Fruit fly (Drosophila melanogaster) whole organism, embryonic: ENCODE data around the gene MICAL-like.
A peak's percentile ranks its signal among the peaks of the same experiment; 100 is the strongest.

ENCODE experiments used
- Asciz ChIP-seq: fragments of 200-800 bp; sonication (Bioruptor generic); optimal IDR thresholded peaks from 2 replicates; lab custom pipeline; 2017; ENCODE audit warnings: missing biosample characterization, mild to moderate bottlenecking, missing genetic modification characterization, missing genetic modification reagents
- CG10209 ChIP-seq: fragments of 200-800 bp; sonication (Bioruptor generic); optimal IDR thresholded peaks from 3 replicates; lab custom pipeline; 2017; ENCODE audit warnings: missing biosample characterization, mild to moderate bottlenecking, missing genetic modification characterization, missing genetic modification reagents
- CG1233 ChIP-seq: fragments of 200-800 bp; sonication (Bioruptor generic); optimal IDR thresholded peaks from 4 replicates; lab custom pipeline; 2018; ENCODE audit warnings: missing biosample characterization, mild to moderate bottlenecking, missing genetic modification characterization
- CG12391 ChIP-seq: fragments of 200-800 bp; sonication (Bioruptor generic); optimal IDR thresholded peaks from 3 replicates; lab custom pipeline; 2018; ENCODE audit warnings: missing biosample characterization, mild to moderate bottlenecking, missing genetic modification characterization, moderate library complexity
- CG12942 ChIP-seq: fragments of 200-800 bp; sonication (Bioruptor generic); optimal IDR thresholded peaks from 3 replicates; lab custom pipeline; 2016; ENCODE audit warnings: missing biosample characterization, missing genetic modification characterization
- CG14710 ChIP-seq: fragments of 200-800 bp; sonication (Bioruptor generic); optimal IDR thresholded peaks from 3 replicates; lab custom pipeline; 2019; ENCODE audit warnings: missing biosample characterization, mild to moderate bottlenecking, missing genetic modification characterization, moderate library complexity
- CG17361 ChIP-seq: fragments of 200-800 bp; sonication (Bioruptor generic); IDR thresholded peaks from 3 replicates; pipeline ENCODE4 v1.3.6; 2022; ENCODE audit warnings: missing biosample characterization, missing genetic modification characterization
- CG1792 ChIP-seq: fragments of 200-800 bp; sonication (Bioruptor generic); optimal IDR thresholded peaks from 2 replicates; lab custom pipeline; 2016; ENCODE audit warnings: missing biosample characterization, missing genetic modification characterization
- CG18011 ChIP-seq: fragments of 200-800 bp; sonication (Bioruptor generic); optimal IDR thresholded peaks from 2 replicates; lab custom pipeline; 2017; ENCODE audit warnings: missing biosample characterization, missing genetic modification characterization, mild to moderate bottlenecking, moderate library complexity, missing genotype
- CG1832 ChIP-seq: fragments of 200-800 bp; sonication (Bioruptor generic); optimal IDR thresholded peaks from 2 replicates; lab custom pipeline; 2017; ENCODE audit warnings: missing biosample characterization, mild to moderate bottlenecking, missing genetic modification characterization, inconsistent platforms
- CG18764 ChIP-seq: fragments of 200-800 bp; sonication (Bioruptor generic); optimal IDR thresholded peaks from 3 replicates; lab custom pipeline; 2016; ENCODE audit warnings: missing biosample characterization, missing genetic modification characterization
- CG2199 ChIP-seq: fragments of 200-800 bp; sonication (Bioruptor generic); IDR thresholded peaks from 3 replicates; pipeline ENCODE4 v1.3.6; 2022; ENCODE audit warnings: missing biosample characterization, missing genetic modification characterization
- CG3163 ChIP-seq: fragments of 200-800 bp; sonication (Bioruptor generic); optimal IDR thresholded peaks from 3 replicates; lab custom pipeline; 2016; ENCODE audit warnings: missing biosample characterization, missing genetic modification characterization
- CG3838 ChIP-seq: fragments of 200-800 bp; sonication (Bioruptor generic); optimal IDR thresholded peaks from 3 replicates; lab custom pipeline; 2016; ENCODE audit warnings: missing biosample characterization, missing genetic modification characterization
- CG43689 ChIP-seq: fragments of 200-800 bp; sonication (Bioruptor generic); IDR thresholded peaks from 2 replicates; pipeline ENCODE4 v1.3.6; 2022; ENCODE audit warnings: missing biosample characterization, missing genetic modification characterization
- CG4730 ChIP-seq: fragments of 200-800 bp; sonication (Bioruptor generic); IDR thresholded peaks from 2 replicates; pipeline ENCODE4 v1.3.6; 2022; ENCODE audit warnings: missing biosample characterization, missing genetic modification characterization
- CG7745 ChIP-seq: fragments of 200-800 bp; sonication (Bioruptor generic); optimal IDR thresholded peaks from 2 replicates; lab custom pipeline; 2018; ENCODE audit warnings: missing biosample characterization, mild to moderate bottlenecking, missing genetic modification characterization, moderate library complexity
- CG7786 ChIP-seq: fragments of 200-800 bp; sonication (Bioruptor generic); optimal IDR thresholded peaks from 2 replicates; lab custom pipeline; 2016; ENCODE audit warnings: missing biosample characterization, missing genetic modification characterization
- CG7928 ChIP-seq: fragments of 200-800 bp; sonication (Bioruptor generic); optimal IDR thresholded peaks from 2 replicates; lab custom pipeline; 2017; ENCODE audit warnings: missing biosample characterization, mild to moderate bottlenecking, missing genetic modification characterization
- CG9215 ChIP-seq: fragments of 200-800 bp; sonication (Bioruptor generic); IDR thresholded peaks from 2 replicates; pipeline ENCODE4 v1.3.6; 2022; ENCODE audit warnings: missing biosample characterization, missing genetic modification characterization
- CG9797 ChIP-seq: fragments of 200-800 bp; sonication (Bioruptor generic); optimal IDR thresholded peaks from 3 replicates; lab custom pipeline; 2018; ENCODE audit warnings: missing biosample characterization, mild to moderate bottlenecking, missing genetic modification characterization
- CTCF ChIP-seq: fragments of 200-800 bp; sonication (Bioruptor generic); optimal IDR thresholded peaks from 2 replicates; lab custom pipeline; 2017; ENCODE audit warnings: missing biosample characterization, mild to moderate bottlenecking, missing genetic modification characterization, moderate library complexity
- Gug ChIP-seq: fragments of 200-800 bp; sonication (Bioruptor generic); IDR thresholded peaks from 4 replicates; pipeline ENCODE4 v1.3.6; 2022; ENCODE audit warnings: missing biosample characterization, missing genetic modification characterization
- H2.0 ChIP-seq: fragments of 200-800 bp; sonication (Bioruptor generic); IDR thresholded peaks from 2 replicates; pipeline ENCODE4 v1.3.6; 2022; ENCODE audit warnings: missing biosample characterization, missing genetic modification characterization
- Hmx ChIP-seq: fragments of 200-800 bp; sonication (Bioruptor generic); optimal IDR thresholded peaks from 2 replicates; lab custom pipeline; 2016; ENCODE audit warnings: missing biosample characterization, missing genetic modification characterization
- Hr51 ChIP-seq, 2 experiments: fragments of 200-800 bp; sonication (Bioruptor generic); optimal IDR thresholded peaks; 2 replicates in 1 of 2; 3 replicates in 1 of 2; lab custom pipeline; 2016 to 2018; ENCODE audit warnings: missing biosample characterization in 2 of 2, missing genetic modification characterization in 2 of 2, mild to moderate bottlenecking in 1 of 2, moderate library complexity in 1 of 2
- Pdp1 ChIP-seq, 2 experiments: fragments of 200-800 bp; sonication (Bioruptor generic); optimal IDR thresholded peaks; 3 replicates each; lab custom pipeline; 2016; ENCODE audit warnings: missing biosample characterization in 2 of 2, missing genetic modification characterization in 2 of 2, mild to moderate bottlenecking in 1 of 2, moderate library complexity in 1 of 2
- Rx ChIP-seq: fragments of 200-800 bp; sonication (Bioruptor generic); IDR thresholded peaks from 2 replicates; pipeline ENCODE4 v1.3.6; 2022; ENCODE audit warnings: missing biosample characterization, missing genetic modification characterization
- Ssrp ChIP-seq: fragments of 200-800 bp; sonication (Bioruptor generic); optimal IDR thresholded peaks from 2 replicates; lab custom pipeline; 2018; ENCODE audit warnings: missing biosample characterization, mild to moderate bottlenecking, missing genetic modification characterization, moderate library complexity
- bcd ChIP-seq: fragments of 200-800 bp; sonication (Bioruptor generic); optimal IDR thresholded peaks from 2 replicates; lab custom pipeline; 2017; ENCODE audit warnings: missing biosample characterization, mild to moderate bottlenecking, missing genetic modification characterization
- br ChIP-seq: fragments of >200 bp; optimal IDR thresholded peaks from 2 replicates; lab custom pipeline; 2017
- cas ChIP-seq: fragments of 200-800 bp; sonication (Bioruptor generic); IDR thresholded peaks from 2 replicates; pipeline ENCODE4 v1.3.6; 2022; ENCODE audit warnings: missing biosample characterization, missing genetic modification characterization
- dati ChIP-seq: fragments of 200-800 bp; sonication (Bioruptor generic); IDR thresholded peaks from 2 replicates; pipeline ENCODE4 v1.3.6; 2022; ENCODE audit warnings: missing biosample characterization, missing genetic modification characterization
- ewg ChIP-seq: fragments of 200-800 bp; sonication (Bioruptor generic); optimal IDR thresholded peaks from 3 replicates; lab custom pipeline; 2017; ENCODE audit warnings: mild to moderate bottlenecking, missing biosample characterization, missing genetic modification reagents, missing genetic modification characterization
- fd3F ChIP-seq: fragments of 200-800 bp; sonication (Bioruptor generic); optimal IDR thresholded peaks from 2 replicates; lab custom pipeline; 2018; ENCODE audit warnings: missing biosample characterization, mild to moderate bottlenecking, missing genetic modification characterization, moderate library complexity
- gce ChIP-seq: fragments of 200-800 bp; sonication (Bioruptor generic); IDR thresholded peaks from 3 replicates; pipeline ENCODE4 v1.3.6; 2022; ENCODE audit warnings: missing biosample characterization, missing genetic modification characterization
- gem ChIP-seq: fragments of 200-800 bp; sonication (Bioruptor generic); optimal IDR thresholded peaks from 2 replicates; lab custom pipeline; 2019; ENCODE audit warnings: missing biosample characterization, mild to moderate bottlenecking, missing genetic modification characterization, moderate library complexity
- grn ChIP-seq: fragments of 200-800 bp; sonication (Bioruptor generic); optimal IDR thresholded peaks from 3 replicates; lab custom pipeline; 2017; ENCODE audit warnings: missing biosample characterization, missing genetic modification characterization
- jing ChIP-seq: fragments of 200-800 bp; sonication (Bioruptor generic); optimal IDR thresholded peaks from 2 replicates; lab custom pipeline; 2018; ENCODE audit warnings: missing biosample characterization, mild to moderate bottlenecking, missing genetic modification characterization
- klu ChIP-seq: fragments of 200-800 bp; sonication (Bioruptor generic); IDR thresholded peaks from 2 replicates; pipeline ENCODE4 v1.3.6; 2022; ENCODE audit warnings: missing biosample characterization, missing genetic modification characterization
- maf-S ChIP-seq: fragments of 200-800 bp; sonication (Bioruptor generic); optimal IDR thresholded peaks from 2 replicates; lab custom pipeline; 2016; ENCODE audit warnings: missing biosample characterization, missing genetic modification characterization
- mirr ChIP-seq: fragments of 200-800 bp; sonication (Bioruptor generic); optimal IDR thresholded peaks from 3 replicates; lab custom pipeline; 2018; ENCODE audit warnings: missing biosample characterization, mild to moderate bottlenecking, missing genetic modification characterization
- nau ChIP-seq: fragments of 200-800 bp; sonication (Bioruptor generic); optimal IDR thresholded peaks from 3 replicates; lab custom pipeline; 2017; ENCODE audit warnings: missing biosample characterization, mild to moderate bottlenecking, missing genetic modification characterization, missing genetic modification reagents
- nerfin-1 ChIP-seq: fragments of 200-800 bp; sonication (Bioruptor generic); optimal IDR thresholded peaks from 3 replicates; lab custom pipeline; 2019; ENCODE audit warnings: missing biosample characterization, mild to moderate bottlenecking, missing genetic modification characterization, moderate library complexity
- nerfin-2 ChIP-seq: fragments of 200-800 bp; sonication (Bioruptor generic); IDR thresholded peaks from 2 replicates; pipeline ENCODE4 v1.3.6; 2022; ENCODE audit warnings: missing biosample characterization, missing genetic modification characterization; ENCODE audit not compliant: partially characterized antibody
- pb ChIP-seq: fragments of 200-800 bp; sonication (Bioruptor generic); optimal IDR thresholded peaks from 3 replicates; lab custom pipeline; 2016; ENCODE audit warnings: missing biosample characterization, missing genetic modification characterization
- row ChIP-seq: fragments of 200-800 bp; sonication (Bioruptor generic); IDR thresholded peaks from 3 replicates; pipeline ENCODE4 v1.3.6; 2022; ENCODE audit warnings: missing biosample characterization, missing genetic modification characterization
- sc ChIP-seq, 3 experiments: fragments of >200 bp in 2 of 3; fragments of 200-800 bp in 1 of 3; sonication (Bioruptor generic) in 1 of 3; optimal IDR thresholded peaks; 2 replicates in 2 of 3; 3 replicates in 1 of 3; lab custom pipeline; 2017; ENCODE audit warnings: mild to moderate bottlenecking in 1 of 3, missing biosample characterization in 1 of 3, missing genetic modification characterization in 1 of 3, missing genetic modification reagents in 1 of 3
- schlank ChIP-seq: fragments of 200-800 bp; sonication (Bioruptor generic); optimal IDR thresholded peaks from 2 replicates; lab custom pipeline; 2018; ENCODE audit warnings: missing biosample characterization, mild to moderate bottlenecking, missing genetic modification characterization
- stwl ChIP-seq: fragments of 200-800 bp; sonication (Bioruptor generic); optimal IDR thresholded peaks from 3 replicates; lab custom pipeline; 2018; ENCODE audit warnings: missing biosample characterization, mild to moderate bottlenecking, missing genetic modification characterization, moderate library complexity
- tio ChIP-seq: fragments of 200-800 bp; sonication (Bioruptor generic); optimal IDR thresholded peaks from 2 replicates; lab custom pipeline; 2017; ENCODE audit warnings: missing biosample characterization, missing genetic modification characterization, inconsistent platforms
- zf30C ChIP-seq: fragments of 200-800 bp; sonication (Bioruptor generic); optimal IDR thresholded peaks from 3 replicates; lab custom pipeline; 2018; ENCODE audit warnings: missing biosample characterization, mild to moderate bottlenecking, missing genetic modification characterization

MICAL-like gene

DNA sequence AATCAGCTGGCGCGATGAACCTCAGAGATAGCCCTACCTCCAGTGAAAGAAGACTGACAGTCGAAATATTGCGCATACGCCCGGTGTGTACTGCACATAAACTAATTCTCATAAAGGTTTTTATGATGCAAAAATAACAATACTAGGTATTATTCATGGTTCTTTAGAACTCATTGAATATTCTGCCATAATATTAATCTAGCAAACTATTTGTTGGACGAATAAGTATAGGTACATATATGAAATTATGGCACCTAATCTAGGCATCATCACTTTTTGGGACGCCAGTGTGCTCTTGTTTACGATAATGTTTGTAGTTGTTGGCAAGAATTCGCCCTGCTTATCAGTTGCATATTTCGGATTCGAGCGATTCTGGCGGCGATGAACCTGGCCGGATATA is 6.6 kb upstream of the MICAL-like start (continued):
- TF ChIP-seq klu, result no peak
- TF ChIP-seq schlank, result peak; percentile 5
- TF ChIP-seq CG1233, result peak; percentile 5
- no peak for TF ChIP-seq zf30C (GFP tag; lab: Kevin White, UChicago)
- no peak for TF ChIP-seq CG9797
- TF ChIP-seq jing (GFP tag; lab: Kevin White, UChicago), result no peak
- no peak for TF ChIP-seq Ssrp
- TF ChIP-seq fd3F (GFP tag; lab: Kevin White, UChicago), result no peak
- no peak for TF ChIP-seq maf-S (GFP tag; lab: Kevin White, UChicago)
- TF ChIP-seq dati (GFP tag; lab: Robert Waterston, UW), result no peak
- TF ChIP-seq CG12942 (GFP tag; lab: Kevin White, UChicago), result no peak
- TF ChIP-seq Pdp1 (GFP tag; optimal IDR thresholded peaks at IDR 0.05; lab: Kevin White, UChicago), result no peak
- peak; percentile 40 for TF ChIP-seq grn
- no peak for TF ChIP-seq CG7786
- no peak for TF ChIP-seq CG17361 (GFP tag; lab: Robert Waterston, UW)
- no peak for TF ChIP-seq cas (GFP tag; lab: Robert Waterston, UW)
- no peak for TF ChIP-seq Asciz (GFP tag; lab: Kevin White, UChicago)
- TF ChIP-seq Hr51 (GFP tag; optimal IDR thresholded peaks at IDR 0.05; lab: Kevin White, UChicago), result peak in 1 of 2 experiments; percentile 46
- no peak for TF ChIP-seq CG1792
- no peak for TF ChIP-seq Gug (GFP tag; lab: Robert Waterston, UW)
- no peak for TF ChIP-seq CG18764
- TF ChIP-seq Rx, result no peak
- no peak for TF ChIP-seq CG7745
- no peak for TF ChIP-seq CG3838 (GFP tag; lab: Kevin White, UChicago)
- TF ChIP-seq CG43689 (GFP tag; lab: Robert Waterston, UW), result no peak
- TF ChIP-seq CG4730 (GFP tag; lab: Robert Waterston, UW), result no peak
- no peak for TF ChIP-seq pb (GFP tag; lab: Kevin White, UChicago)
- no peak for TF ChIP-seq CG9215 (GFP tag; lab: Robert Waterston, UW)
- TF ChIP-seq gce (GFP tag; lab: Robert Waterston, UW), result no peak
- no peak for TF ChIP-seq nerfin-1
- TF ChIP-seq CG12391, result no peak
- TF ChIP-seq ewg (GFP tag; lab: Kevin White, UChicago), result no peak
- no peak for TF ChIP-seq Hmx (GFP tag; lab: Kevin White, UChicago)
- TF ChIP-seq nau (GFP tag; lab: Kevin White, UChicago), result no peak
- no peak for TF ChIP-seq CG3163 (GFP tag; lab: Kevin White, UChicago)
- no peak for TF ChIP-seq CG2199 (GFP tag; lab: Robert Waterston, UW)
- no peak for TF ChIP-seq stwl (tag; lab: Kevin White, UChicago)
- no peak for TF ChIP-seq CG10209
- TF ChIP-seq row, result peak; percentile 27; the same call in 1 of the 3 replicates
- TF ChIP-seq bcd (GFP tag; lab: Kevin White, UChicago), result no peak
- TF ChIP-seq CG1832 (GFP tag; lab: Kevin White, UChicago), result no peak
- no peak for TF ChIP-seq sc (optimal IDR thresholded peaks at IDR 0.05; lab: Kevin White, UChicago)
- no peak for TF ChIP-seq sc (GFP tag; optimal IDR thresholded peaks at IDR 0.05; lab: Kevin White, UChicago)
- TF ChIP-seq CTCF (GFP tag; lab: Kevin White, UChicago), result no peak
- no peak for TF ChIP-seq H2.0 (GFP tag; lab: Robert Waterston, UW)
- TF ChIP-seq br (lab: Kevin White, UChicago), result no peak
- no peak for TF ChIP-seq tio
- TF ChIP-seq gem (tag; lab: Kevin White, UChicago), result peak; percentile 34
- TF ChIP-seq mirr (GFP tag; lab: Kevin White, UChicago), result peak; percentile 14
- TF ChIP-seq nerfin-2 (GFP tag; lab: Robert Waterston, UW), result no peak
- no peak for TF ChIP-seq CG14710
- TF ChIP-seq CG18011 (GFP tag; lab: Kevin White, UChicago), result no peak
- TF ChIP-seq CG7928 (GFP tag; lab: Kevin White, UChicago), result no peak
